In genomic region chr3R:24926752-24927320, dm6 we compare ENCODE assay signal across 4 fruit fly cellular contexts.
TF ChIP-seq lines count a peak whose summit lies in the region.

No protein-coding gene starts in this region.

- no peak for TF ChIP-seq CTCF in whole organism, embryonic (GFP tag; optimal IDR thresholded peaks at IDR 0.05; lab: Kevin White, UChicago)

TF ChIP-seq in whole organism, adult, 20 proteins besides CTCF, POLR2A, EP300 and RAD21:
- peak; percentile 26 for TF ChIP-seq CG14711 (tag; optimal IDR thresholded peaks at IDR 0.05; lab: Kevin White, UChicago)
- no peak for TF ChIP-seq tj (GFP tag; optimal IDR thresholded peaks at IDR 0.05; lab: Kevin White, UChicago)

TF ChIP-seq in whole organism, embryonic, 481 proteins besides CTCF, POLR2A, EP300 and RAD21:
- TF ChIP-seq CG31441 (GFP tag; IDR thresholded peaks at IDR 0.05; lab: Robert Waterston, UW) = peak; percentile 43
- TF ChIP-seq Hey (tag; optimal IDR thresholded peaks at IDR 0.05; lab: Kevin White, UChicago) = no peak
- peak; percentile 9 for TF ChIP-seq exex (tag; optimal IDR thresholded peaks at IDR 0.05; lab: Kevin White, UChicago)
- TF ChIP-seq sisA (GFP tag; IDR thresholded peaks at IDR 0.05; lab: Robert Waterston, UW) = no peak
- peak; percentile 94 for TF ChIP-seq CG3995 (GFP tag; optimal IDR thresholded peaks at IDR 0.05; lab: Kevin White, UChicago)
- TF ChIP-seq CG18011 (GFP tag; optimal IDR thresholded peaks at IDR 0.05; lab: Kevin White, UChicago) = peak; percentile 82
- peak; percentile 80 for TF ChIP-seq Vsx1 (GFP tag; optimal IDR thresholded peaks at IDR 0.05; lab: Kevin White, UChicago)
- TF ChIP-seq Lhr (GFP tag; optimal IDR thresholded peaks at IDR 0.05; lab: Kevin White, UChicago) = no peak
- no peak for TF ChIP-seq CG8281 (tag; optimal IDR thresholded peaks at IDR 0.05; lab: Kevin White, UChicago)
- TF ChIP-seq CG14441 (GFP tag; IDR thresholded peaks at IDR 0.05; lab: Robert Waterston, UW) = no peak
- TF ChIP-seq psq (GFP tag; optimal IDR thresholded peaks at IDR 0.05; lab: Kevin White, UChicago) = no peak
- TF ChIP-seq Sox100B (GFP tag; optimal IDR thresholded peaks at IDR 0.05; lab: Kevin White, UChicago) = no peak
- no peak for TF ChIP-seq CG4424 (GFP tag; optimal IDR thresholded peaks at IDR 0.05; lab: Kevin White, UChicago)
- TF ChIP-seq Sry-β (GFP tag; optimal IDR thresholded peaks at IDR 0.05; lab: Kevin White, UChicago) = peak; percentile 45

TF ChIP-seq in whole organism, prepupa, 60 proteins besides CTCF, POLR2A, EP300 and RAD21:
- no peak for TF ChIP-seq Sox14 (GFP tag; optimal IDR thresholded peaks at IDR 0.05; lab: Kevin White, UChicago)
- TF ChIP-seq Blimp-1 (GFP tag; optimal IDR thresholded peaks at IDR 0.05; lab: Kevin White, UChicago) = no peak
- TF ChIP-seq CG6854 (GFP tag; optimal IDR thresholded peaks at IDR 0.05; lab: Kevin White, UChicago) = no peak
- TF ChIP-seq CG32006 (GFP tag; optimal IDR thresholded peaks at IDR 0.05; lab: Kevin White, UChicago) = no peak
- TF ChIP-seq CG8632 (GFP tag; optimal IDR thresholded peaks at IDR 0.05; lab: Kevin White, UChicago) = no peak
- TF ChIP-seq CG6163 (GFP tag; IDR thresholded peaks at IDR 0.05; lab: Robert Waterston, UW) = no peak
- peak; percentile 16 for TF ChIP-seq achi (GFP tag; optimal IDR thresholded peaks at IDR 0.05; lab: Kevin White, UChicago)
- TF ChIP-seq CG1621 (tag; optimal IDR thresholded peaks at IDR 0.05; lab: Kevin White, UChicago) = no peak

TF ChIP-seq in whole organism, wandering third instar larva, 38 proteins besides CTCF, POLR2A, EP300 and RAD21:
- no peak for TF ChIP-seq GATAd (GFP tag; optimal IDR thresholded peaks at IDR 0.05; lab: Kevin White, UChicago)
- TF ChIP-seq Myc (optimal IDR thresholded peaks at IDR 0.05; lab: Kevin White, UChicago) = peak; percentile 43
- TF ChIP-seq Vsx2 (GFP tag; optimal IDR thresholded peaks at IDR 0.05; lab: Kevin White, UChicago; ENCODE audit: partially characterized antibody) = peak; percentile 92
